Fruit fly (Drosophila melanogaster): ENCODE data around the gene Cyp9f3.

The Cyp9f3 gene

DNA sequence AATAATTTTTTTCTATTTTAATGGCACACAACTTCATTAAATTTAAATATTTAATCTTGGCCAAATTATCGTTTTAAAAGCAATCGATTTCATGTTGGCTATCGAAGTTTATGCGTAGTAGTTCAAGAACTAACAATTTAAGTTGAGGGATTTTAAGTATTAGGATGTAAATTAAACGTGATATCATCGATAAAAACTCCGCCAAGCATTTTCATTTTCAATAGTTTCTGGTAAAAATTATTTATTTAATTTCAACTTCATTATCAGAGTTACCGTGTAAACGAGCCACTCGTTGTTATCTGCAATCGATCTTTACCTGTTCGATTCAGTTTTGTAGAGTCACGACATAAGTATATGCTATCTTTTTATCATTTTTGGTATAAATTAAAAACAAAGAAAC is 4.2 kb upstream of the Cyp9f3 start (continued):
- TF ChIP-seq Lhr (GFP tag; optimal IDR thresholded peaks at IDR 0.05) (peak; percentile 92), Hand (GFP tag; optimal IDR thresholded peaks at IDR 0.05) (peak; percentile 92), CG7963 (GFP tag; IDR thresholded peaks at IDR 0.05; ENCODE audit: partially characterized antibody) (no peak), chm (GFP tag; IDR thresholded peaks at IDR 0.05) (peak; percentile 100), sug (tag; optimal IDR thresholded peaks at IDR 0.05) (peak; percentile 97), ham (GFP tag; IDR thresholded peaks at IDR 0.05) (peak; percentile 57; the same call in 1 of the 2 replicates), CG6689 (GFP tag; IDR thresholded peaks at IDR 0.05) (peak; percentile 97), CG7372 (GFP tag; IDR thresholded peaks at IDR 0.05) (peak; percentile 97), pzg (GFP tag; optimal IDR thresholded peaks at IDR 0.05) (peak; percentile 46), CG10366 (GFP tag; IDR thresholded peaks at IDR 0.05) (peak; percentile 95), Adf1 (GFP tag; IDR thresholded peaks at IDR 0.05) (peak; percentile 77), Neu2 (GFP tag; optimal IDR thresholded peaks at IDR 0.05; ENCODE audit: borderline replicate concordance) (peak; percentile 86), CG6791 (GFP tag; IDR thresholded peaks at IDR 0.05; ENCODE audit: partially characterized antibody) (no peak), Jarid2 (GFP tag; optimal IDR thresholded peaks at IDR 0.05) (peak; percentile 79), ci (GFP tag; IDR thresholded peaks at IDR 0.05) (peak; percentile 99), hth (optimal IDR thresholded peaks at IDR 0.05) (no peak), CG2116 (GFP tag; optimal IDR thresholded peaks at IDR 0.05) (peak; percentile 91), Sox102F (GFP tag; optimal IDR thresholded peaks at IDR 0.05) (peak; percentile 98), Kr (GFP tag; optimal IDR thresholded peaks at IDR 0.05) (peak; percentile 36), E2f2 (GFP tag; IDR thresholded peaks at IDR 0.05) (peak; percentile 85), CG33213 (GFP tag; optimal IDR thresholded peaks at IDR 0.05) (peak; percentile 99), zfh2 (GFP tag; optimal IDR thresholded peaks at IDR 0.05) (peak; percentile 87), CG31224 (GFP tag; IDR thresholded peaks at IDR 0.05) (peak; percentile 90), CG7357 (GFP tag; IDR thresholded peaks at IDR 0.05) (peak; percentile 69), bigmax (GFP tag; optimal IDR thresholded peaks at IDR 0.05) (peak; percentile 74), Ptx1 (GFP tag; IDR thresholded peaks at IDR 0.05) (peak; percentile 94), tin (GFP tag; optimal IDR thresholded peaks at IDR 0.05) (peak; percentile 100), CG30020 (tag; optimal IDR thresholded peaks at IDR 0.05) (peak; percentile 90), CG3407 (GFP tag; optimal IDR thresholded peaks at IDR 0.05) (peak; percentile 95), sim (GFP tag; IDR thresholded peaks at IDR 0.05) (peak; percentile 98), B-H2 (GFP tag; optimal IDR thresholded peaks at IDR 0.05) (peak; percentile 98), CG4854 (GFP tag; optimal IDR thresholded peaks at IDR 0.05) (peak; percentile 99), ato (GFP tag; IDR thresholded peaks at IDR 0.05; ENCODE audit: partially characterized antibody) (no peak), CG3726 (GFP tag; IDR thresholded peaks at IDR 0.05) (peak; percentile 89), CG14667 (GFP tag; IDR thresholded peaks at IDR 0.05) (peak; percentile 84), Ravus (GFP tag; IDR thresholded peaks at IDR 0.05) (peak; percentile 86), Fer1 (GFP tag; optimal IDR thresholded peaks at IDR 0.05) (peak; percentile 98), CG18599 (GFP tag; optimal IDR thresholded peaks at IDR 0.05) (peak; percentile 99), bbx (GFP tag; IDR thresholded peaks at IDR 0.05; ENCODE audit: partially characterized antibody) (no peak), dan (GFP tag; IDR thresholded peaks at IDR 0.05) (peak; percentile 47; the same call in 1 of the 2 replicates), CG1529 (GFP tag; optimal IDR thresholded peaks at IDR 0.05) (peak; percentile 96), Deaf1 (tag; optimal IDR thresholded peaks at IDR 0.05) (peak; percentile 91), Meics (GFP tag; optimal IDR thresholded peaks at IDR 0.05) (peak; percentile 99), vnd (GFP tag; IDR thresholded peaks at IDR 0.05; ENCODE audit: partially characterized antibody) (no peak), tup (GFP tag; optimal IDR thresholded peaks at IDR 0.05) (peak; percentile 92), CG31365 (tag; optimal IDR thresholded peaks at IDR 0.05) (peak; percentile 90), NK7.1 (GFP tag; optimal IDR thresholded peaks at IDR 0.05) (peak; percentile 95), tap (tag; optimal IDR thresholded peaks at IDR 0.05) (peak; percentile 99), CG9817 (tag; optimal IDR thresholded peaks at IDR 0.05) (peak; percentile 97), lbe (GFP tag; optimal IDR thresholded peaks at IDR 0.05) (peak; percentile 97), Hr39 (optimal IDR thresholded peaks at IDR 0.05) (no peak)

All from whole organism, embryonic.